Worm (Caenorhabditis elegans) whole organism, L3 larva: ENCODE data around the gene F41E6.7.

Source experiments
- R02D3.7 ChIP-seq: fragments of 150-350 bp; optimal IDR thresholded peaks from 2 replicates; lab custom pipeline; 2014; ENCODE audit warnings: missing biosample characterization, missing genetic modification characterization
- ZK546.5 ChIP-seq: sonication (generic microtip); optimal IDR thresholded peaks from 2 replicates; lab custom pipeline; 2017; ENCODE audit warnings: missing biosample characterization, missing genetic modification characterization
- ama-1 ChIP-seq: fragments of 150-350 bp; optimal IDR thresholded peaks from 2 replicates; lab custom pipeline; 2018
- ceh-16 ChIP-seq: sonication (generic microtip); optimal IDR thresholded peaks from 2 replicates; lab custom pipeline; 2017; ENCODE audit warnings: missing biosample characterization, missing genetic modification characterization
- ceh-28 ChIP-seq: fragments of 150-350 bp; optimal IDR thresholded peaks from 2 replicates; lab custom pipeline; 2014; ENCODE audit warnings: missing biosample characterization, missing genetic modification reagents, missing genetic modification characterization
- ceh-9 ChIP-seq: sonication (generic microtip); optimal IDR thresholded peaks from 2 replicates; lab custom pipeline; 2018; ENCODE audit warnings: missing biosample characterization, missing genetic modification characterization
- daf-12 ChIP-seq: fragments of 150-350 bp; optimal IDR thresholded peaks from 2 replicates; lab custom pipeline; 2014; ENCODE audit warnings: missing biosample characterization, missing genetic modification reagents, missing genetic modification characterization
- egl-27 ChIP-seq: sonication (generic microtip); optimal IDR thresholded peaks from 4 replicates; lab custom pipeline; 2017; ENCODE audit warnings: missing biosample characterization, missing genetic modification reagents, missing genetic modification characterization
- egl-5 ChIP-seq: fragments of 150-350 bp; optimal IDR thresholded peaks from 2 replicates; lab custom pipeline; 2017; ENCODE audit warnings: missing biosample characterization, missing genetic modification reagents, missing genetic modification characterization, inconsistent platforms
- elt-2 ChIP-seq: sonication (generic microtip); optimal IDR thresholded peaks from 2 replicates; lab custom pipeline; 2016; ENCODE audit warnings: missing genetic modification reagents, mild to moderate bottlenecking, missing genetic modification characterization, missing compliant biosample characterization
- eor-1 ChIP-seq, 2 experiments: fragments of 150-350 bp; optimal IDR thresholded peaks; 2 replicates each; lab custom pipeline; 2014 to 2018; ENCODE audit warnings: missing biosample characterization in 2 of 2, missing genetic modification characterization in 2 of 2
- fos-1 ChIP-seq: fragments of 150-350 bp; optimal IDR thresholded peaks from 2 replicates; lab custom pipeline; 2014; ENCODE audit warnings: missing biosample characterization, missing genetic modification characterization
- hmg-11 ChIP-seq: sonication (generic microtip); optimal IDR thresholded peaks from 2 replicates; lab custom pipeline; 2016; ENCODE audit warnings: missing genetic modification characterization, missing compliant biosample characterization
- jun-1 ChIP-seq: fragments of 150-350 bp; optimal IDR thresholded peaks from 2 replicates; lab custom pipeline; 2014; ENCODE audit warnings: missing biosample characterization, missing genetic modification reagents, missing genetic modification characterization
- lin-15B ChIP-seq: fragments of 150-350 bp; optimal IDR thresholded peaks from 2 replicates; lab custom pipeline; 2014; ENCODE audit warnings: missing biosample characterization, missing genetic modification characterization
- lsy-12 ChIP-seq: sonication (generic microtip); optimal IDR thresholded peaks from 2 replicates; lab custom pipeline; 2016; ENCODE audit warnings: mild to moderate bottlenecking, missing genetic modification characterization, missing compliant biosample characterization
- nfya-1 ChIP-seq: sonication (generic microtip); optimal IDR thresholded peaks from 2 replicates; lab custom pipeline; 2017; ENCODE audit warnings: missing genetic modification characterization, mild to moderate bottlenecking, missing compliant biosample characterization, antibody characterized with exemption, moderate library complexity; ENCODE audit not compliant: insufficient read depth
- nhr-23 ChIP-seq: fragments of 150-350 bp; optimal IDR thresholded peaks from 2 replicates; lab custom pipeline; 2014; ENCODE audit warnings: missing biosample characterization, missing genetic modification reagents, missing genetic modification characterization
- nhr-25 ChIP-seq: sonication (generic microtip); optimal IDR thresholded peaks from 2 replicates; lab custom pipeline; 2017; ENCODE audit warnings: missing biosample characterization, missing genetic modification characterization
- nhr-28 ChIP-seq: fragments of 150-350 bp; optimal IDR thresholded peaks from 2 replicates; lab custom pipeline; 2014; ENCODE audit warnings: missing biosample characterization, missing genetic modification characterization
- nhr-67 ChIP-seq: fragments of 150-350 bp; optimal IDR thresholded peaks from 2 replicates; lab custom pipeline; 2014; ENCODE audit warnings: missing biosample characterization, missing genetic modification characterization
- nhr-76 ChIP-seq: fragments of 150-350 bp; sonication (generic microtip); optimal IDR thresholded peaks from 5 replicates; lab custom pipeline; 2014; ENCODE audit warnings: missing biosample characterization, missing genetic modification characterization
- nhr-77 ChIP-seq: fragments of 150-350 bp; optimal IDR thresholded peaks from 2 replicates; lab custom pipeline; 2014; ENCODE audit warnings: missing biosample characterization, missing genetic modification characterization
- pha-4 ChIP-seq: fragments of 150-350 bp; optimal IDR thresholded peaks from 2 replicates; lab custom pipeline; 2014; ENCODE audit warnings: missing biosample characterization, missing genetic modification reagents, missing genetic modification characterization
- pqm-1 ChIP-seq: fragments of 150-350 bp; optimal IDR thresholded peaks from 2 replicates; lab custom pipeline; 2017; ENCODE audit warnings: missing biosample characterization, missing genetic modification characterization, inconsistent platforms
- sea-2 ChIP-seq: fragments of 150-350 bp; sonication (generic microtip); optimal IDR thresholded peaks from 4 replicates; lab custom pipeline; 2014; ENCODE audit warnings: missing biosample characterization, missing genetic modification reagents, missing genetic modification characterization
- skn-1 ChIP-seq: fragments of 150-350 bp; optimal IDR thresholded peaks from 2 replicates; lab custom pipeline; 2014; ENCODE audit warnings: missing biosample characterization, missing genetic modification characterization
- tbx-2 ChIP-seq: sonication (generic microtip); optimal IDR thresholded peaks from 2 replicates; lab custom pipeline; 2016; ENCODE audit warnings: mild to moderate bottlenecking, missing genetic modification characterization, missing compliant biosample characterization
- unc-39 ChIP-seq: sonication (generic microtip); optimal IDR thresholded peaks from 4 replicates; lab custom pipeline; 2017; ENCODE audit warnings: missing biosample characterization, missing genetic modification characterization
- ztf-11 ChIP-seq: fragments of 150-350 bp; optimal IDR thresholded peaks from 2 replicates; lab custom pipeline; 2014; ENCODE audit warnings: missing biosample characterization, missing genetic modification characterization

The F41E6.7 gene

ce11 chrV:8599192-8599591 lies at the start of gene F41E6.7:
TSS of gene F41E6.7 (minus strand) at chrV:8599292.
- no peak for TF ChIP-seq ceh-16 (tag; lab: Kevin White, UChicago)
- TF ChIP-seq R02D3.7 (tag; lab: Kevin White, UChicago), result no peak
- TF ChIP-seq hmg-11 (tag; lab: Kevin White, UChicago), result no peak
- no peak for TF ChIP-seq ceh-28 (tag; lab: Kevin White, UChicago)
- no peak for TF ChIP-seq nhr-76
- TF ChIP-seq eor-1 (tag; optimal IDR thresholded peaks at IDR 0.05; lab: Kevin White, UChicago), result no peak
- TF ChIP-seq nhr-77 (tag; lab: Kevin White, UChicago), result no peak
- TF ChIP-seq ceh-9 (tag; lab: Kevin White, UChicago), result no peak
- no peak for TF ChIP-seq nhr-23 (tag; lab: Kevin White, UChicago)
- TF ChIP-seq elt-2 (tag; lab: Kevin White, UChicago), result no peak
- TF ChIP-seq pha-4, result no peak
- TF ChIP-seq jun-1, result no peak
- TF ChIP-seq pqm-1, result no peak
- TF ChIP-seq daf-12 (tag; lab: Kevin White, UChicago), result no peak
- no peak for TF ChIP-seq nhr-67 (tag; lab: Kevin White, UChicago)
- TF ChIP-seq sea-2 (GFP tag; lab: Kevin White, UChicago), result no peak

ce11 chrV:8648251-8648650 lies 49.2 kb upstream of the F41E6.7 start:
- TF ChIP-seq pha-4, result peak; percentile 42
- no peak for TF ChIP-seq ztf-11 (tag; lab: Kevin White, UChicago)
- no peak for TF ChIP-seq skn-1 (tag; lab: Kevin White, UChicago)
- no peak for TF ChIP-seq fos-1 (tag; lab: Kevin White, UChicago)
- TF ChIP-seq daf-12 (tag; lab: Kevin White, UChicago), result no peak
- TF ChIP-seq pqm-1, result peak; percentile 99
- TF ChIP-seq jun-1, result peak; percentile 11
- TF ChIP-seq elt-2 (tag; lab: Kevin White, UChicago), result peak; percentile 98
- TF ChIP-seq nhr-28, result no peak

ce11 chrV:8643093-8643492 lies 44.0 kb upstream of the F41E6.7 start, which contains the start of gene asp-13:
TSS of gene asp-13 (minus strand) at chrV:8643193.
- no peak for TF ChIP-seq ztf-11 (tag; lab: Kevin White, UChicago)
- peak; percentile 17 for TF ChIP-seq elt-2 (tag; lab: Kevin White, UChicago)

- TF ChIP-seq lin-15B (tag; lab: Kevin White, UChicago), result no peak
- TF ChIP-seq fos-1 (tag; lab: Kevin White, UChicago), result no peak
- no peak for TF ChIP-seq skn-1 (tag; lab: Kevin White, UChicago)
- no peak for TF ChIP-seq hmg-11 (tag; lab: Kevin White, UChicago)
- no peak for TF ChIP-seq ama-1 (lab: Kevin White, UChicago)
Measured at ce11 chrV:8641266-8641665, 42.2 kb upstream of the F41E6.7 start, which contains the start of gene F28A12.3. TSS of gene F28A12.3 (minus strand) at chrV:8641366.

- TF ChIP-seq jun-1, result no peak
- TF ChIP-seq daf-12 (tag; lab: Kevin White, UChicago), result no peak
- TF ChIP-seq unc-39, result no peak
- TF ChIP-seq nhr-77 (tag; lab: Kevin White, UChicago), result no peak
- TF ChIP-seq ceh-9 (tag; lab: Kevin White, UChicago), result no peak
- no peak for TF ChIP-seq nhr-25 (tag; lab: Kevin White, UChicago)
- TF ChIP-seq egl-27 (tag; lab: Kevin White, UChicago), result no peak
- no peak for TF ChIP-seq nhr-67 (tag; lab: Kevin White, UChicago)
- no peak for TF ChIP-seq tbx-2 (tag; lab: Kevin White, UChicago)
- TF ChIP-seq eor-1 (tag; optimal IDR thresholded peaks at IDR 0.05; lab: Kevin White, UChicago), result no peak
- TF ChIP-seq nfya-1 (tag; lab: Kevin White, UChicago), result no peak
- no peak for TF ChIP-seq nhr-23 (tag; lab: Kevin White, UChicago)
- TF ChIP-seq R02D3.7 (tag; lab: Kevin White, UChicago), result no peak
- no peak for TF ChIP-seq ceh-28 (tag; lab: Kevin White, UChicago)
- no peak for TF ChIP-seq ZK546.5 (tag; lab: Kevin White, UChicago)
- no peak for TF ChIP-seq pha-4
Measured at ce11 chrV:8637666-8638271, 38.7 kb upstream of the F41E6.7 start, which contains the start of the genes F28A12.10 and acd-4. TSS of gene F28A12.10 (minus strand) at chrV:8637766. TSS of gene acd-4 (plus strand) at chrV:8638221.

- TF ChIP-seq lsy-12 (no peak), ceh-9 (tag; lab: Kevin White, UChicago) (no peak), hmg-11 (tag; lab: Kevin White, UChicago) (no peak), egl-5 (tag; lab: Kevin White, UChicago) (no peak)
Measured at ce11 chrV:8636907-8637306, 37.8 kb upstream of the F41E6.7 start, which contains the start of gene grl-12. TSS of gene grl-12 (minus strand) at chrV:8637007.
